Worm (Caenorhabditis elegans): ENCODE data around the gene rsp-5.

DNA sequence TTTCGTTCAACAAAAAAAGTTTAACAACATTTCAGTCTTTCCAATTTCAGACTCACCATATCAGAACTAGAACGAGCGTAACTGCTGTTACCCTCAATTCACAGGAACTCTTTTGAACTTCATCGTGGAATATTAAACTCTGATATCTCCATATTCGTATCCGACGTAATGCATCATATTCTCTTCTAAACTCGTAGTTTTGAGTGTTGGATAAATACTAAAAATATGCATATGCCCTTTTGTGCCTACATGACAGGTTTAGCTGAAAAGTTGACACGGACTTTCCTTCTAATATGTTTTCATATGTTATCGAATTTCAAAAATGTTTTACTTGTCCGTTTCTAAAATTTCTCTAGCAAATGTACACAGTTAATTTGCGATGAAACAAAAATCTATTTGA lies 9.1 kb downstream of the rsp-5 start, which contains the start of gene twk-49:
- no peak for TF ChIP-seq lin-11 (tag; optimal IDR thresholded peaks at IDR 0.05)
- no peak for TF ChIP-seq ttx-3 (tag; optimal IDR thresholded peaks at IDR 0.05)
- no peak for TF ChIP-seq fkh-10 (GFP tag; optimal IDR thresholded peaks at IDR 0.05)

All from whole organism, late embryonic.